Worm (Caenorhabditis elegans): ENCODE measurements around the gene tba-9.

- no peak for TF ChIP-seq him-1 (tag; optimal IDR thresholded peaks at IDR 0.05)
- no peak for TF ChIP-seq W03F9.2 (tag; optimal IDR thresholded peaks at IDR 0.05)
Measured at ce11 chrX:3216698-3217097, 35.9 kb upstream of the tba-9 start.
